Fruit fly (Drosophila melanogaster) whole organism, embryonic: ENCODE measurements around the gene Or88a.
A peak's percentile ranks its signal among the peaks of the same experiment; 100 is the strongest.

Experiments
- Ada2b ChIP-seq: fragments of 200-800 bp; sonication (Bioruptor generic); IDR thresholded peaks from 2 replicates; pipeline ENCODE4 v1.3.6; 2022; ENCODE audit warnings: missing biosample characterization, missing genetic modification characterization
- Atf6 ChIP-seq: fragments of 200-800 bp; sonication (Bioruptor generic); IDR thresholded peaks from 2 replicates; pipeline ENCODE4 v1.3.6; 2022; ENCODE audit warnings: missing biosample characterization, missing genetic modification characterization
- Awh ChIP-seq: fragments of 200-800 bp; sonication (Bioruptor generic); IDR thresholded peaks from 2 replicates; pipeline ENCODE4, ENCODE4 v1.3.6; 2022; ENCODE audit warnings: missing biosample characterization, missing genetic modification characterization
- Bteb2 ChIP-seq: fragments of 200-800 bp; sonication (Bioruptor generic); optimal IDR thresholded peaks from 2 replicates; lab custom pipeline; 2016; ENCODE audit warnings: missing biosample characterization, missing genetic modification characterization
- CG10147 ChIP-seq: fragments of 200-800 bp; sonication (Bioruptor generic); optimal IDR thresholded peaks from 2 replicates; lab custom pipeline; 2019; ENCODE audit warnings: missing biosample characterization, mild to moderate bottlenecking, missing genetic modification characterization, moderate library complexity
- CG11560 ChIP-seq: fragments of 200-800 bp; sonication (Bioruptor generic); IDR thresholded peaks from 3 replicates; pipeline ENCODE4 v1.3.6; 2022; ENCODE audit warnings: missing biosample characterization, missing genetic modification characterization
- CG12299 ChIP-seq: fragments of 200-800 bp; sonication (Bioruptor generic); optimal IDR thresholded peaks from 2 replicates; lab custom pipeline; 2018; ENCODE audit warnings: missing biosample characterization, mild to moderate bottlenecking, missing genetic modification characterization
- CG15601 ChIP-seq: fragments of 200-800 bp; sonication (Bioruptor generic); optimal IDR thresholded peaks from 3 replicates; lab custom pipeline; 2019; ENCODE audit warnings: missing biosample characterization, mild to moderate bottlenecking, missing genetic modification characterization, moderate library complexity
- CG15696 ChIP-seq: fragments of 200-800 bp; sonication (Bioruptor generic); optimal IDR thresholded peaks from 2 replicates; lab custom pipeline; 2019; ENCODE audit warnings: missing biosample characterization, mild to moderate bottlenecking, missing genetic modification characterization, moderate library complexity
- CG17802 ChIP-seq: fragments of 200-800 bp; sonication (Bioruptor generic); optimal IDR thresholded peaks from 2 replicates; lab custom pipeline; 2018; ENCODE audit warnings: missing biosample characterization, mild to moderate bottlenecking, missing genetic modification characterization, moderate library complexity
- CG18599 ChIP-seq: fragments of 200-800 bp; sonication (Bioruptor generic); optimal IDR thresholded peaks from 3 replicates; lab custom pipeline; 2017; ENCODE audit warnings: missing biosample characterization, missing genetic modification characterization, mild to moderate bottlenecking, moderate library complexity, missing genetic modification reagents
- CG2202 ChIP-seq: fragments of 200-800 bp; sonication (Bioruptor generic); optimal IDR thresholded peaks from 2 replicates; lab custom pipeline; 2018; ENCODE audit warnings: missing biosample characterization, mild to moderate bottlenecking, missing genetic modification characterization
- CG2678 ChIP-seq: fragments of 200-800 bp; sonication (Bioruptor generic); optimal IDR thresholded peaks from 3 replicates; lab custom pipeline; 2019; ENCODE audit warnings: missing biosample characterization, mild to moderate bottlenecking, missing genetic modification characterization, moderate library complexity
- CG31441 ChIP-seq: fragments of 200-800 bp; sonication (Bioruptor generic); IDR thresholded peaks from 2 replicates; pipeline ENCODE4 v1.3.6; 2022; ENCODE audit warnings: missing biosample characterization, missing genetic modification characterization
- CG3163 ChIP-seq: fragments of 200-800 bp; sonication (Bioruptor generic); optimal IDR thresholded peaks from 3 replicates; lab custom pipeline; 2016; ENCODE audit warnings: missing biosample characterization, missing genetic modification characterization
- CG32767 ChIP-seq: fragments of 200-800 bp; sonication (Bioruptor generic); IDR thresholded peaks from 2 replicates; pipeline ENCODE4 v1.3.6; 2022; ENCODE audit warnings: missing biosample characterization, missing genetic modification characterization
- CG33557 ChIP-seq: fragments of 200-800 bp; sonication (Bioruptor generic); optimal IDR thresholded peaks from 2 replicates; lab custom pipeline; 2019; ENCODE audit warnings: missing biosample characterization, mild to moderate bottlenecking, missing genetic modification characterization, moderate library complexity
- CG3407 ChIP-seq: fragments of 200-800 bp; sonication (Bioruptor generic); optimal IDR thresholded peaks from 2 replicates; lab custom pipeline; 2018; ENCODE audit warnings: missing biosample characterization, mild to moderate bottlenecking, missing genetic modification characterization
- CG4360 ChIP-seq: fragments of 200-800 bp; sonication (Bioruptor generic); IDR thresholded peaks from 2 replicates; pipeline ENCODE4 v1.3.6; 2022; ENCODE audit warnings: missing biosample characterization, missing genetic modification characterization
- CG4820 ChIP-seq: fragments of 200-800 bp; sonication (Bioruptor generic); optimal IDR thresholded peaks from 3 replicates; lab custom pipeline; 2016; ENCODE audit warnings: missing biosample characterization, missing genetic modification characterization
- CG5180 ChIP-seq: fragments of 200-800 bp; sonication (Bioruptor generic); optimal IDR thresholded peaks from 3 replicates; lab custom pipeline; 2017; ENCODE audit warnings: missing biosample characterization, missing genetic modification characterization, mild to moderate bottlenecking, moderate library complexity, missing genetic modification reagents
- CG6683 ChIP-seq: fragments of 200-800 bp; sonication (Bioruptor generic); optimal IDR thresholded peaks from 2 replicates; lab custom pipeline; 2017; ENCODE audit warnings: missing biosample characterization, mild to moderate bottlenecking, missing genetic modification characterization, missing genetic modification reagents
- CG8388 ChIP-seq: fragments of 200-800 bp; sonication (Bioruptor generic); optimal IDR thresholded peaks from 2 replicates; lab custom pipeline; 2019; ENCODE audit warnings: missing biosample characterization, mild to moderate bottlenecking, missing genetic modification characterization, moderate library complexity
- CG9215 ChIP-seq: fragments of 200-800 bp; sonication (Bioruptor generic); IDR thresholded peaks from 2 replicates; pipeline ENCODE4 v1.3.6; 2022; ENCODE audit warnings: missing biosample characterization, missing genetic modification characterization
- D19B ChIP-seq: fragments of 200-800 bp; sonication (Bioruptor generic); optimal IDR thresholded peaks from 2 replicates; lab custom pipeline; 2017; ENCODE audit warnings: missing biosample characterization, mild to moderate bottlenecking, missing genetic modification characterization
- Deaf1 ChIP-seq: fragments of 200-800 bp; optimal IDR thresholded peaks from 3 replicates; lab custom pipeline; 2019; ENCODE audit warnings: missing biosample characterization, mild to moderate bottlenecking, missing genetic modification characterization, moderate library complexity
- ERR ChIP-seq: fragments of 200-800 bp; sonication (Bioruptor generic); optimal IDR thresholded peaks from 2 replicates; lab custom pipeline; 2016; ENCODE audit warnings: missing biosample characterization, missing genetic modification characterization
- Fer3 ChIP-seq: fragments of 200-800 bp; sonication (Bioruptor generic); optimal IDR thresholded peaks from 2 replicates; lab custom pipeline; 2018; ENCODE audit warnings: missing biosample characterization, mild to moderate bottlenecking, missing genetic modification characterization, moderate library complexity
- Hr51 ChIP-seq, 2 experiments: fragments of 200-800 bp; sonication (Bioruptor generic); optimal IDR thresholded peaks; 2 replicates in 1 of 2; 3 replicates in 1 of 2; lab custom pipeline; 2016 to 2018; ENCODE audit warnings: missing biosample characterization in 2 of 2, missing genetic modification characterization in 2 of 2, mild to moderate bottlenecking in 1 of 2, moderate library complexity in 1 of 2
- Mes4 ChIP-seq: fragments of 200-800 bp; sonication (Bioruptor generic); optimal IDR thresholded peaks from 2 replicates; lab custom pipeline; 2016; ENCODE audit warnings: missing biosample characterization, missing genetic modification characterization
- Oli ChIP-seq: fragments of 200-800 bp; sonication (Bioruptor generic); optimal IDR thresholded peaks from 2 replicates; lab custom pipeline; 2018; ENCODE audit warnings: missing biosample characterization, mild to moderate bottlenecking, missing genetic modification characterization, moderate library complexity
- Ptx1 ChIP-seq: fragments of 200-800 bp; sonication (Bioruptor generic); IDR thresholded peaks from 2 replicates; pipeline ENCODE4 v1.3.6; 2022; ENCODE audit warnings: missing biosample characterization, missing genetic modification characterization
- Sox102F ChIP-seq: fragments of 200-800 bp; sonication (Bioruptor generic); optimal IDR thresholded peaks from 2 replicates; lab custom pipeline; 2018; ENCODE audit warnings: missing biosample characterization, mild to moderate bottlenecking, missing genetic modification characterization, moderate library complexity
- Xrp1 ChIP-seq: fragments of 200-800 bp; sonication (Bioruptor generic); IDR thresholded peaks from 2 replicates; pipeline ENCODE4 v1.3.6; 2022; ENCODE audit warnings: missing biosample characterization, missing genetic modification characterization
- ase ChIP-seq: fragments of 200-800 bp; sonication (Bioruptor generic); IDR thresholded peaks from 3 replicates; pipeline ENCODE4 v1.3.6; 2022; ENCODE audit warnings: missing biosample characterization, missing genetic modification characterization
- bcd ChIP-seq: fragments of 200-800 bp; sonication (Bioruptor generic); optimal IDR thresholded peaks from 2 replicates; lab custom pipeline; 2017; ENCODE audit warnings: missing biosample characterization, mild to moderate bottlenecking, missing genetic modification characterization
- chinmo ChIP-seq: fragments of 200-800 bp; sonication (Bioruptor generic); IDR thresholded peaks from 4 replicates; pipeline ENCODE4 v1.3.6; 2022; ENCODE audit warnings: missing biosample characterization, missing genetic modification characterization; ENCODE audit not compliant: partially characterized antibody
- chn ChIP-seq: fragments of 200-800 bp; sonication (Bioruptor generic); optimal IDR thresholded peaks from 2 replicates; lab custom pipeline; 2016; ENCODE audit warnings: missing biosample characterization, missing genetic modification characterization
- cwo ChIP-seq: fragments of 200-800 bp; sonication (Bioruptor generic); optimal IDR thresholded peaks from 3 replicates; lab custom pipeline; 2017; ENCODE audit warnings: missing biosample characterization, missing genetic modification characterization, mild to moderate bottlenecking, moderate library complexity, missing genetic modification reagents
- dan ChIP-seq: fragments of 200-800 bp; sonication (Bioruptor generic); IDR thresholded peaks from 2 replicates; pipeline ENCODE4 v1.3.6; 2022; ENCODE audit warnings: missing biosample characterization, missing genetic modification characterization
- ewg ChIP-seq: fragments of 200-800 bp; sonication (Bioruptor generic); optimal IDR thresholded peaks from 3 replicates; lab custom pipeline; 2017; ENCODE audit warnings: mild to moderate bottlenecking, missing biosample characterization, missing genetic modification reagents, missing genetic modification characterization
- exex ChIP-seq: fragments of 200-800 bp; sonication (Bioruptor generic); optimal IDR thresholded peaks from 4 replicates; lab custom pipeline; 2018; ENCODE audit warnings: missing biosample characterization, mild to moderate bottlenecking, missing genetic modification characterization, moderate library complexity
- eyg ChIP-seq: fragments of 200-800 bp; sonication (Bioruptor generic); optimal IDR thresholded peaks from 3 replicates; lab custom pipeline; 2016; ENCODE audit warnings: missing biosample characterization, missing genetic modification characterization
- gem ChIP-seq: fragments of 200-800 bp; sonication (Bioruptor generic); optimal IDR thresholded peaks from 2 replicates; lab custom pipeline; 2019; ENCODE audit warnings: missing biosample characterization, mild to moderate bottlenecking, missing genetic modification characterization, moderate library complexity
- jigr1 ChIP-seq: fragments of 200-800 bp; sonication (Bioruptor generic); IDR thresholded peaks from 3 replicates; pipeline ENCODE4 v1.3.6; 2022; ENCODE audit warnings: missing biosample characterization, missing genetic modification characterization
- phol ChIP-seq: fragments of 200-800 bp; sonication (Bioruptor generic); optimal IDR thresholded peaks from 3 replicates; lab custom pipeline; 2018; ENCODE audit warnings: missing biosample characterization, mild to moderate bottlenecking, missing genetic modification characterization, moderate library complexity
- sob ChIP-seq: fragments of 200-800 bp; sonication (Bioruptor generic); IDR thresholded peaks from 2 replicates; pipeline ENCODE4 v1.3.6; 2022; ENCODE audit warnings: missing biosample characterization, missing genetic modification characterization
- tap ChIP-seq: fragments of 200-800 bp; optimal IDR thresholded peaks from 3 replicates; lab custom pipeline; 2019; ENCODE audit warnings: missing biosample characterization, mild to moderate bottlenecking, missing genetic modification characterization, moderate library complexity
- tx ChIP-seq: fragments of 200-800 bp; sonication (Bioruptor generic); optimal IDR thresholded peaks from 2 replicates; lab custom pipeline; 2016; ENCODE audit warnings: missing biosample characterization, missing genetic modification characterization

Gene Or88a

dm6 chr3R:14122347-14122812 lies 13.1 kb downstream of the Or88a start, which contains the start of the genes Abi and twf (continued):
- TF ChIP-seq CG8388 (peak; percentile 60), Atf6 (GFP tag; lab: Robert Waterston, UW) (peak; percentile 65), CG3163 (GFP tag; lab: Kevin White, UChicago) (no peak), ase (GFP tag; lab: Robert Waterston, UW) (no peak), bcd (GFP tag; lab: Kevin White, UChicago) (peak; percentile 59), CG2202 (tag; lab: Kevin White, UChicago) (peak; percentile 22), Hr51 (GFP tag; optimal IDR thresholded peaks at IDR 0.05; lab: Kevin White, UChicago) (peak; percentile 40 to 61), D19B (GFP tag; lab: Kevin White, UChicago) (no peak), eyg (GFP tag; lab: Kevin White, UChicago) (no peak), sob (GFP tag; lab: Robert Waterston, UW) (peak; percentile 80), chn (GFP tag; lab: Kevin White, UChicago) (peak; percentile 71), tx (GFP tag; lab: Kevin White, UChicago) (peak; percentile 60), Deaf1 (tag; lab: Kevin White, UChicago) (peak; percentile 5), exex (tag; lab: Kevin White, UChicago) (peak; percentile 6), jigr1 (GFP tag; lab: Robert Waterston, UW) (no peak), CG15696 (tag; lab: Kevin White, UChicago) (peak; percentile 50), chinmo (GFP tag; lab: Robert Waterston, UW) (no peak), Ada2b (GFP tag; lab: Robert Waterston, UW) (peak; percentile 35; the same call in 1 of the 2 replicates), CG17802 (tag; lab: Kevin White, UChicago) (peak; percentile 11), Awh (GFP tag; lab: Robert Waterston, UW) (peak; percentile 28; the same call in 1 of the 2 replicates), CG15601 (tag; lab: Kevin White, UChicago) (peak; percentile 59), CG2678 (tag; lab: Kevin White, UChicago) (no peak), Ptx1 (peak; percentile 71), Bteb2 (GFP tag; lab: Kevin White, UChicago) (peak; percentile 52), Fer3 (peak; percentile 62), CG9215 (GFP tag; lab: Robert Waterston, UW) (peak; percentile 71), Oli (tag; lab: Kevin White, UChicago) (peak; percentile 47), ewg (GFP tag; lab: Kevin White, UChicago) (peak; percentile 50), CG4820 (GFP tag; lab: Kevin White, UChicago) (peak; percentile 73), CG4360 (GFP tag; lab: Robert Waterston, UW) (no peak), cwo (GFP tag; lab: Kevin White, UChicago) (peak; percentile 21), CG3407 (GFP tag; lab: Kevin White, UChicago) (peak; percentile 43), CG12299 (peak; percentile 20), Sox102F (GFP tag; lab: Kevin White, UChicago) (peak; percentile 63), CG5180 (GFP tag; lab: Kevin White, UChicago) (no peak), CG32767 (GFP tag; lab: Robert Waterston, UW) (no peak), CG33557 (GFP tag; lab: Kevin White, UChicago) (peak; percentile 49), CG31441 (GFP tag; lab: Robert Waterston, UW) (peak; percentile 71), CG11560 (no peak), CG10147 (GFP tag; lab: Kevin White, UChicago) (peak; percentile 61), gem (tag; lab: Kevin White, UChicago) (peak; percentile 81), phol (peak; percentile 77), CG6683 (GFP tag; lab: Kevin White, UChicago) (peak; percentile 22), CG18599 (peak; percentile 67), Mes4 (peak; percentile 22), dan (GFP tag; lab: Robert Waterston, UW) (no peak), ERR (peak; percentile 47), Xrp1 (GFP tag; lab: Robert Waterston, UW) (peak; percentile 72; the same call in 1 of the 2 replicates), tap (tag; lab: Kevin White, UChicago) (peak; percentile 13)
